Fruit fly (Drosophila melanogaster) whole organism, embryonic: ENCODE data around the gene CG3149.

ENCODE experiments used
- Aef1 ChIP-seq: fragments of 200-800 bp; sonication (Bioruptor generic); IDR thresholded peaks from 3 replicates; pipeline ENCODE4 v1.3.6; 2022; ENCODE audit warnings: missing biosample characterization, missing genetic modification characterization
- CG10147 ChIP-seq: fragments of 200-800 bp; sonication (Bioruptor generic); optimal IDR thresholded peaks from 2 replicates; lab custom pipeline; 2019; ENCODE audit warnings: missing biosample characterization, mild to moderate bottlenecking, missing genetic modification characterization, moderate library complexity
- CG10274 ChIP-seq: fragments of 200-800 bp; sonication (Bioruptor generic); optimal IDR thresholded peaks from 3 replicates; lab custom pipeline; 2017; ENCODE audit warnings: missing biosample characterization, mild to moderate bottlenecking, missing genetic modification characterization
- CG10366 ChIP-seq: fragments of 200-800 bp; sonication (Bioruptor generic); IDR thresholded peaks from 2 replicates; pipeline ENCODE4 v1.3.6; 2022; ENCODE audit warnings: missing biosample characterization, missing genetic modification characterization
- CG10543 ChIP-seq: fragments of 200-800 bp; sonication (Bioruptor generic); optimal IDR thresholded peaks from 3 replicates; lab custom pipeline; 2017; ENCODE audit warnings: missing biosample characterization, mild to moderate bottlenecking, missing genetic modification characterization, moderate library complexity
- CG12155 ChIP-seq: fragments of 200-800 bp; sonication (Bioruptor generic); optimal IDR thresholded peaks from 3 replicates; lab custom pipeline; 2016; ENCODE audit warnings: missing biosample characterization, missing genetic modification characterization
- CG14050 ChIP-seq: fragments of 200-800 bp; sonication (Bioruptor generic); IDR thresholded peaks from 3 replicates; pipeline ENCODE4 v1.3.6; 2022; ENCODE audit warnings: missing biosample characterization, missing genetic modification characterization
- CG14441 ChIP-seq: fragments of 200-800 bp; sonication (Bioruptor generic); IDR thresholded peaks from 2 replicates; pipeline ENCODE4 v1.3.6; 2022; ENCODE audit warnings: missing biosample characterization, missing genetic modification characterization
- CG17829 ChIP-seq: fragments of 200-800 bp; optimal IDR thresholded peaks from 2 replicates; lab custom pipeline; 2019; ENCODE audit warnings: missing biosample characterization, mild to moderate bottlenecking, missing genetic modification characterization, moderate library complexity
- CG32772 ChIP-seq: fragments of 200-800 bp; sonication (Bioruptor generic); IDR thresholded peaks from 2 replicates; pipeline ENCODE4 v1.3.6; 2022; ENCODE audit warnings: missing biosample characterization, missing genetic modification characterization
- CG34422 ChIP-seq: fragments of 200-800 bp; sonication (Bioruptor generic); IDR thresholded peaks from 3 replicates; pipeline ENCODE4 v1.3.6; 2022; ENCODE audit warnings: missing biosample characterization, missing genetic modification characterization
- CG4282 ChIP-seq: fragments of 200-800 bp; sonication (Bioruptor generic); optimal IDR thresholded peaks from 2 replicates; lab custom pipeline; 2016; ENCODE audit warnings: missing biosample characterization, missing genetic modification characterization
- CG4707 ChIP-seq: fragments of 200-800 bp; sonication (Bioruptor generic); optimal IDR thresholded peaks from 2 replicates; lab custom pipeline; 2018; ENCODE audit warnings: missing biosample characterization, mild to moderate bottlenecking, missing genetic modification characterization, moderate library complexity
- CG6813 ChIP-seq: fragments of 200-800 bp; sonication (Bioruptor generic); optimal IDR thresholded peaks from 2 replicates; lab custom pipeline; 2017; ENCODE audit warnings: missing biosample characterization, missing genetic modification characterization, mild to moderate bottlenecking, moderate library complexity, missing genetic modification reagents
- CG7928 ChIP-seq: fragments of 200-800 bp; sonication (Bioruptor generic); optimal IDR thresholded peaks from 2 replicates; lab custom pipeline; 2017; ENCODE audit warnings: missing biosample characterization, mild to moderate bottlenecking, missing genetic modification characterization
- CG7963 ChIP-seq: fragments of 200-800 bp; sonication (Bioruptor generic); IDR thresholded peaks from 3 replicates; pipeline ENCODE4 v1.3.6; 2022; ENCODE audit warnings: missing biosample characterization, missing genetic modification characterization; ENCODE audit not compliant: partially characterized antibody
- CG8388 ChIP-seq: fragments of 200-800 bp; sonication (Bioruptor generic); optimal IDR thresholded peaks from 2 replicates; lab custom pipeline; 2019; ENCODE audit warnings: missing biosample characterization, mild to moderate bottlenecking, missing genetic modification characterization, moderate library complexity
- CG8765 ChIP-seq: fragments of 200-800 bp; sonication (Bioruptor generic); IDR thresholded peaks from 2 replicates; pipeline ENCODE4 v1.3.6; 2022; ENCODE audit warnings: missing biosample characterization, missing genetic modification characterization
- Chrac-16 ChIP-seq: fragments of 200-800 bp; sonication (Bioruptor generic); optimal IDR thresholded peaks from 3 replicates; lab custom pipeline; 2016; ENCODE audit warnings: missing biosample characterization, missing genetic modification characterization
- CoRest ChIP-seq: fragments of 200-800 bp; sonication (Bioruptor generic); optimal IDR thresholded peaks from 3 replicates; lab custom pipeline; 2018; ENCODE audit warnings: missing biosample characterization, mild to moderate bottlenecking, missing genetic modification characterization, moderate library complexity
- D19A ChIP-seq: fragments of 200-800 bp; optimal IDR thresholded peaks from 3 replicates; lab custom pipeline; 2019; ENCODE audit warnings: missing biosample characterization, mild to moderate bottlenecking, missing genetic modification characterization, moderate library complexity
- Deaf1 ChIP-seq: fragments of 200-800 bp; optimal IDR thresholded peaks from 3 replicates; lab custom pipeline; 2019; ENCODE audit warnings: missing biosample characterization, mild to moderate bottlenecking, missing genetic modification characterization, moderate library complexity
- Dip3 ChIP-seq: fragments of 200-800 bp; sonication (Bioruptor generic); optimal IDR thresholded peaks from 3 replicates; lab custom pipeline; 2016; ENCODE audit warnings: missing biosample characterization, missing genetic modification characterization
- Hmr ChIP-seq: fragments of 200-800 bp; sonication (Bioruptor generic); optimal IDR thresholded peaks from 3 replicates; lab custom pipeline; 2017; ENCODE audit warnings: mild to moderate bottlenecking, missing biosample characterization, missing genetic modification reagents, missing genetic modification characterization
- Lhr ChIP-seq: fragments of 200-800 bp; sonication (Bioruptor generic); optimal IDR thresholded peaks from 3 replicates; lab custom pipeline; 2017; ENCODE audit warnings: mild to moderate bottlenecking, missing biosample characterization, missing genetic modification reagents, missing genetic modification characterization
- Lim3 ChIP-seq: fragments of 200-800 bp; sonication (Bioruptor generic); IDR thresholded peaks from 2 replicates; pipeline ENCODE4 v1.3.6; 2022; ENCODE audit warnings: missing biosample characterization, missing genetic modification characterization
- Mrtf ChIP-seq: fragments of 200-800 bp; sonication (Bioruptor generic); IDR thresholded peaks from 3 replicates; pipeline ENCODE4 v1.3.6; 2022; ENCODE audit warnings: missing biosample characterization, missing genetic modification characterization
- PHDP ChIP-seq: fragments of 200-800 bp; sonication (Bioruptor generic); optimal IDR thresholded peaks from 3 replicates; lab custom pipeline; 2018; ENCODE audit warnings: missing biosample characterization, mild to moderate bottlenecking, missing genetic modification characterization, moderate library complexity
- Ravus ChIP-seq: fragments of 200-800 bp; sonication (Bioruptor generic); IDR thresholded peaks from 2 replicates; pipeline ENCODE4 v1.3.6; 2022; ENCODE audit warnings: missing biosample characterization, missing genetic modification characterization
- Sin3A ChIP-seq: fragments of >200 bp; optimal IDR thresholded peaks from 2 replicates; lab custom pipeline; 2018
- Stat92E ChIP-seq, 3 experiments: fragments of >200 bp in 2 of 3; fragments of 200-800 bp in 1 of 3; sonication (Bioruptor generic) in 1 of 3; optimal IDR thresholded peaks; 2 replicates each; lab custom pipeline; 2017 to 2019; ENCODE audit warnings: missing biosample characterization in 3 of 3, missing genetic modification characterization in 3 of 3, mild to moderate bottlenecking in 1 of 3, moderate library complexity in 1 of 3
- ap ChIP-seq: fragments of 200-800 bp; sonication (Bioruptor generic); IDR thresholded peaks from 2 replicates; pipeline ENCODE4 v1.3.6; 2022; ENCODE audit warnings: missing biosample characterization, missing genetic modification characterization
- ato ChIP-seq: fragments of 200-800 bp; sonication (Bioruptor generic); IDR thresholded peaks from 2 replicates; pipeline ENCODE4 v1.3.6; 2022; ENCODE audit warnings: missing biosample characterization, missing genetic modification characterization; ENCODE audit not compliant: partially characterized antibody
- bowl ChIP-seq: fragments of 200-800 bp; sonication (Bioruptor generic); IDR thresholded peaks from 2 replicates; pipeline ENCODE4 v1.3.6; 2022; ENCODE audit warnings: missing biosample characterization, missing genetic modification characterization
- cg ChIP-seq: fragments of 200-800 bp; sonication (Bioruptor generic); optimal IDR thresholded peaks from 3 replicates; lab custom pipeline; 2019; ENCODE audit warnings: missing biosample characterization, mild to moderate bottlenecking, missing genetic modification characterization, moderate library complexity
- crc ChIP-seq: fragments of 200-800 bp; sonication (Bioruptor generic); optimal IDR thresholded peaks from 2 replicates; lab custom pipeline; 2016; ENCODE audit warnings: missing biosample characterization, missing genetic modification characterization
- dimm ChIP-seq: fragments of 200-800 bp; sonication (Bioruptor generic); IDR thresholded peaks from 2 replicates; pipeline ENCODE4 v1.3.6; 2022; ENCODE audit warnings: missing biosample characterization, missing genetic modification characterization
- emc ChIP-seq: fragments of 200-800 bp; sonication (Bioruptor generic); optimal IDR thresholded peaks from 2 replicates; lab custom pipeline; 2016; ENCODE audit warnings: missing biosample characterization, missing genetic modification characterization
- en ChIP-seq: fragments of 200-800 bp; sonication (Bioruptor generic); optimal IDR thresholded peaks from 2 replicates; lab custom pipeline; 2016; ENCODE audit warnings: missing biosample characterization, missing genetic modification characterization
- exex ChIP-seq: fragments of 200-800 bp; sonication (Bioruptor generic); optimal IDR thresholded peaks from 4 replicates; lab custom pipeline; 2018; ENCODE audit warnings: missing biosample characterization, mild to moderate bottlenecking, missing genetic modification characterization, moderate library complexity
- hth ChIP-seq: fragments of >200 bp; optimal IDR thresholded peaks from 2 replicates; lab custom pipeline; 2017; ENCODE audit warnings: inconsistent platforms
- phol ChIP-seq: fragments of 200-800 bp; sonication (Bioruptor generic); optimal IDR thresholded peaks from 3 replicates; lab custom pipeline; 2018; ENCODE audit warnings: missing biosample characterization, mild to moderate bottlenecking, missing genetic modification characterization, moderate library complexity
- pita ChIP-seq: fragments of 200-800 bp; sonication (Bioruptor generic); optimal IDR thresholded peaks from 2 replicates; lab custom pipeline; 2017; ENCODE audit warnings: missing biosample characterization, mild to moderate bottlenecking, missing genetic modification characterization
- prd ChIP-seq, 3 experiments: fragments of >200 bp in 2 of 3; fragments of 200-800 bp in 1 of 3; sonication (Bioruptor generic) in 1 of 3; optimal IDR thresholded peaks in 2 of 3; IDR thresholded peaks in 1 of 3; 2 replicates in 2 of 3; 3 replicates in 1 of 3; pipeline versions ENCODE4 v1.3.6 to Lab custom; 2017 to 2022; ENCODE audit warnings: missing biosample characterization in 1 of 3, missing genetic modification characterization in 1 of 3
- pros ChIP-seq: fragments of 200-800 bp; sonication (Bioruptor generic); optimal IDR thresholded peaks from 3 replicates; lab custom pipeline; 2019; ENCODE audit warnings: missing biosample characterization, mild to moderate bottlenecking, missing genetic modification characterization, moderate library complexity
- so ChIP-seq: fragments of 200-800 bp; sonication (Bioruptor generic); IDR thresholded peaks from 3 replicates; pipeline ENCODE4 v1.3.6; 2022; ENCODE audit warnings: missing biosample characterization, missing genetic modification characterization
- stwl ChIP-seq: fragments of 200-800 bp; sonication (Bioruptor generic); optimal IDR thresholded peaks from 3 replicates; lab custom pipeline; 2018; ENCODE audit warnings: missing biosample characterization, mild to moderate bottlenecking, missing genetic modification characterization, moderate library complexity
- toy ChIP-seq: fragments of 200-800 bp; sonication (Bioruptor generic); IDR thresholded peaks from 2 replicates; pipeline ENCODE4 v1.3.6; 2022; ENCODE audit warnings: missing biosample characterization, missing genetic modification characterization
- trh ChIP-seq: fragments of 200-800 bp; sonication (Bioruptor generic); optimal IDR thresholded peaks from 2 replicates; lab custom pipeline; 2016; ENCODE audit warnings: missing biosample characterization, missing genetic modification characterization
- zfh2 ChIP-seq: fragments of 200-800 bp; sonication (Bioruptor generic); optimal IDR thresholded peaks from 2 replicates; lab custom pipeline; 2016; ENCODE audit warnings: missing biosample characterization, missing genetic modification characterization

CG3149 gene

DNA sequence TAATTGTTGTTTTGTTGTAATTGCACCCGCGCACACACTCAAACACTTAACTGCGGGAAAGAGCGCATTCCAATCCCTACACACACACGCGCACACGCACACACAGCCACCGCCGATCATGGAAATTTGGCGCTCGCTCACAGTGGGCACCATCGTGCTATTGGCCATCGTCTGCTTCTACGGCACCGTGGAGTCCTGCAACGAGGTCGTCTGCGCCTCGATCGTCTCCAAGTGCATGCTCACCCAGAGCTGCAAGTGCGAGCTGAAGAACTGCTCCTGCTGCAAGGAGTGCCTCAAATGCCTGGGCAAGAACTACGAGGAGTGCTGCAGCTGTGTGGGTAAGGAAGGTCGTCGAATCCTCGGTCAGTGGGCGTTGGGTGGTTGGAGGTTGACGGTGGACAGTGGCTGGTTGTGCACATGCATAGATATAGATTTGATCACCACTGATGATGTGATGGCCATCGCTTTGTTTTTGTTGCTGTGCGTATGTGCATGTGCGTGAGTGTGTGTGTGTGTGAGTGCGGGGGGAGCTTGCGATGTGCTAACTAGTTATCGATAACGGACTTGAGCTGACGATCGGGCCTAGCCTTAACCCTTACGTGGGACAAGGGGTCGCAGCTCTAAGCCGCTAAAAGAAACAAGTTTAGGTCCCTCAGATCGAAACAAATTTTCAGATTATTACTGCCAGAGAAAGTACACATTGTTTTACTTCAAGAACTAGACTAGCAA, 4.2 kb downstream of the CG3149 start (continued):
- TF ChIP-seq crc (GFP tag; lab: Kevin White, UChicago), result no peak
- no peak for TF ChIP-seq ap (GFP tag; lab: Robert Waterston, UW)
- TF ChIP-seq CG14441 (GFP tag; lab: Robert Waterston, UW), result no peak
- TF ChIP-seq CG32772, result no peak
- TF ChIP-seq CoRest, result no peak
- no peak for TF ChIP-seq bowl (GFP tag; lab: Robert Waterston, UW)
- no peak for TF ChIP-seq pita (GFP tag; lab: Kevin White, UChicago)
- TF ChIP-seq Sin3A, result no peak
- no peak for TF ChIP-seq Hmr (GFP tag; lab: Kevin White, UChicago)
- TF ChIP-seq CG14050 (GFP tag; lab: Robert Waterston, UW), result no peak
- TF ChIP-seq Lim3 (GFP tag; lab: Robert Waterston, UW), result no peak
- peak; percentile 46; the same call in 1 of the 3 replicates for TF ChIP-seq CG7963 (GFP tag; lab: Robert Waterston, UW)
- no peak for TF ChIP-seq Ravus (GFP tag; lab: Robert Waterston, UW)
- no peak for TF ChIP-seq CG8765 (GFP tag; lab: Robert Waterston, UW)
- no peak for TF ChIP-seq Deaf1 (tag; lab: Kevin White, UChicago)
- TF ChIP-seq Lhr (GFP tag; lab: Kevin White, UChicago), result no peak
- no peak for TF ChIP-seq CG10543 (GFP tag; lab: Kevin White, UChicago)
- no peak for TF ChIP-seq CG4282
- TF ChIP-seq cg (GFP tag; lab: Kevin White, UChicago), result peak; percentile 86
- no peak for TF ChIP-seq trh
- TF ChIP-seq toy (GFP tag; lab: Robert Waterston, UW), result no peak
- no peak for TF ChIP-seq CG10274 (GFP tag; lab: Kevin White, UChicago)
- TF ChIP-seq Aef1, result no peak; the same call in 2 of the 3 replicates
- TF ChIP-seq Stat92E (GFP tag; optimal IDR thresholded peaks at IDR 0.05; lab: Kevin White, UChicago), result no peak
- TF ChIP-seq stwl (tag; lab: Kevin White, UChicago), result no peak
- no peak for TF ChIP-seq CG10366 (GFP tag; lab: Robert Waterston, UW)
- TF ChIP-seq so (GFP tag; lab: Robert Waterston, UW), result no peak
- TF ChIP-seq CG6813 (GFP tag; lab: Kevin White, UChicago), result no peak
- TF ChIP-seq CG10147 (GFP tag; lab: Kevin White, UChicago), result no peak
- no peak for TF ChIP-seq CG34422 (GFP tag; lab: Robert Waterston, UW)
- TF ChIP-seq CG4707, result peak; percentile 80
- TF ChIP-seq zfh2 (GFP tag; lab: Kevin White, UChicago), result no peak
- no peak for TF ChIP-seq CG12155 (GFP tag; lab: Kevin White, UChicago)
- no peak for TF ChIP-seq Chrac-16 (GFP tag; lab: Kevin White, UChicago)
- TF ChIP-seq CG8388, result no peak
- TF ChIP-seq en (GFP tag; lab: Kevin White, UChicago), result no peak
- TF ChIP-seq hth (lab: Kevin White, UChicago), result no peak
- no peak for TF ChIP-seq phol (tag; lab: Kevin White, UChicago)
- TF ChIP-seq ato (GFP tag; lab: Robert Waterston, UW), result no peak
- no peak for TF ChIP-seq emc
- TF ChIP-seq pros, result no peak
- no peak for TF ChIP-seq Dip3 (GFP tag; lab: Kevin White, UChicago)
- TF ChIP-seq PHDP (tag; lab: Kevin White, UChicago), result no peak
- no peak for TF ChIP-seq dimm (GFP tag; lab: Robert Waterston, UW)
- no peak for TF ChIP-seq prd (optimal IDR thresholded peaks at IDR 0.05; lab: Kevin White, UChicago)
- no peak for TF ChIP-seq prd (GFP tag; IDR thresholded peaks at IDR 0.05; lab: Robert Waterston, UW)
- TF ChIP-seq Mrtf, result no peak
- TF ChIP-seq CG7928 (GFP tag; lab: Kevin White, UChicago), result no peak
- no peak for TF ChIP-seq exex
- no peak for TF ChIP-seq D19A
- TF ChIP-seq CG17829 (tag; lab: Kevin White, UChicago), result no peak
